Worm (Caenorhabditis elegans): ENCODE data around the gene Y69E1A.5.

- TF ChIP-seq nhr-77 (tag; optimal IDR thresholded peaks at IDR 0.05) (peak; percentile 88), pqm-1 (tag; optimal IDR thresholded peaks at IDR 0.05) (peak; percentile 36), nhr-76 (tag; optimal IDR thresholded peaks at IDR 0.05) (no peak), unc-130 (tag; optimal IDR thresholded peaks at IDR 0.05) (no peak), elt-3 (tag; optimal IDR thresholded peaks at IDR 0.05) (peak in 4 of 6 experiments; percentile 7 to 84 (median 62)), swsn-7 (tag; optimal IDR thresholded peaks at IDR 0.05) (peak; percentile 99), nhr-12 (tag; optimal IDR thresholded peaks at IDR 0.05) (no peak), sptf-1 (tag; optimal IDR thresholded peaks at IDR 0.05) (no peak), ama-1 (optimal IDR thresholded peaks at IDR 0.05) (peak; percentile 94)
Observed at ce11 chrIV:10935853-10936491, 21.5 kb downstream of the Y69E1A.5 start, which contains the start of gene lgg-2.
